Fruit fly (Drosophila melanogaster): ENCODE data around the gene CG14132.

CG14132 gene

DNA sequence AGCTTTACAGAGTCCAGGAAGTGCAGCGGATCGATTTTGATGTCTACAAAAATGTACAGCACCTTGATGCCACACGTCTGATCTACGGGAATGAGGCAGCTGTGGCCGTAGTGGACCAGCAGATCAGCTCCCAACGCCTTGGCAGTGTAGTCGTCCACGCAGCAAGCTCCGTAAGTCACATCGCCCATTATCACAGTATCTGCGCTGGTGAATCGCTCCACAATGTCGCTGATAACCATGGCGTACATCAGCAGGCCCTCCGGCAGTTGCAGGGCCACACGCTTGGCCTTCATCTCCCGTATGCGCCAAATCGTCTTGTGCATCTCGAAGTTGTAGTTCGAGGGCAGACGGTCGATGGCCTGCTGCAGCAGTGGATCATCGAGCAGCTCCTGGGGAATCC, 20.0 kb downstream of the CG14132 start:
- TF ChIP-seq psq (GFP tag; optimal IDR thresholded peaks at IDR 0.05) (no peak), CG9705 (GFP tag; optimal IDR thresholded peaks at IDR 0.05) (no peak)

DNA sequence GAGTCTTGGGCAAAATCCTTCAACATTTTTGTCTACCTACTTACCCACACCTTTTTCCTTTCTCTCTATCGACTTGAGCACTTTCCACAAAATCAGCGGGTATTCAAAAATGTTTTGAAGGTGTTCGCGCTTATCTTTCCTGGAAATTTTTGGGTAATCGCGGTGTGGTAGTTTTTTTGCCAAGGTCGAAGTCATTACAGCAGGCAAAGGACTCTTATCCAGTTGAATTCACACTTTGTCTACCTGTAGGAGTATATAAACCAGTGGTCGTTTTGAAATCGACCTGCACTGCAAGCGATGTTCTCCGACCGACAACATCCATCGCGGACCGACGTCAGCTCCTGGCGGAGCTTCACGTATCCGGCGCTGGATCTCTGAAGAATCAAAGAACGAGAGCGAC, 22.2 kb downstream of the CG14132 start:
- TF ChIP-seq Sp1 (GFP tag; optimal IDR thresholded peaks at IDR 0.05) (no peak), tai (GFP tag; optimal IDR thresholded peaks at IDR 0.05) (no peak), foxo (GFP tag; optimal IDR thresholded peaks at IDR 0.05) (no peak), Myc (optimal IDR thresholded peaks at IDR 0.05) (no peak)

DNA sequence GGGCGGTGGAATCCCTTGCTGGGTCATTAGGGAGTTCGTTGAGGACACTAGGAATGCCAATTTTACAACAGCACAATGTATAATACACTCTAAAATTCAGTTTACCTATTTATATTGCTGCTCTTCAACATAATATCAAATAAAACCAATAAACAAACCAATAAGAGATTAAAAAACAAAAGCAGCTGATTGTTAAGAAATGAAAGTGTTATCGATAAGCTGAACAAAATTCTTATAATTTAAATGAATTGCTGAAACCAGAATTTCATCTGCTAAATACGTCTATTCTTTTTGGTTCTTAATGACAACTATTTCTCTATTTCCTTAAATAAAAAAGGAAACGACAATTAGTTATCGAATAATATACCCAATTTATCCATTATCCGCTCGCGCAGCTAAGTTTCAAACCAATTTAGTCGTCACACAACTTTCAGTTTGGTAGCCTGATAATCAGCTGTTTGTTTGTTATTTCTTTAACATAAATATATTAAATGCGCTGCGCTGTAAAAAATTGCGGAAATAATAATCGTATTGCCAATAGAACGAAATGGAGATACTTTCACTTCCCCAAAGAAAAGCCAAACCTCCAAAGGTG, 23.8 kb downstream of the CG14132 start, which contains the start of the genes Pldn and CG14135:
Gene Pldn (minus strand): TSS at position 197 of the 595 bp plus-strand sequence.
Gene CG14135 (plus strand): TSS at position 369 of the 595 bp plus-strand sequence.
- TF ChIP-seq Dfd (GFP tag; optimal IDR thresholded peaks at IDR 0.05) (no peak), Hr78 (GFP tag; optimal IDR thresholded peaks at IDR 0.05) (no peak), jim (GFP tag; optimal IDR thresholded peaks at IDR 0.05) (no peak), rgr (GFP tag; optimal IDR thresholded peaks at IDR 0.05) (no peak), fru (GFP tag; optimal IDR thresholded peaks at IDR 0.05) (no peak), N (GFP tag; optimal IDR thresholded peaks at IDR 0.05) (no peak), dl (GFP tag; optimal IDR thresholded peaks at IDR 0.05; ENCODE audit: insufficient read depth in 1 of 2, partially characterized antibody in 2 of 2) (no peak), Hnf4 (GFP tag; optimal IDR thresholded peaks at IDR 0.05) (peak; percentile 3), Myc (optimal IDR thresholded peaks at IDR 0.05) (peak; percentile 43), brk (GFP tag; optimal IDR thresholded peaks at IDR 0.05) (peak; percentile 10), Jra (GFP tag; optimal IDR thresholded peaks at IDR 0.05) (no peak), tai (GFP tag; optimal IDR thresholded peaks at IDR 0.05) (peak; percentile 58), psq (GFP tag; optimal IDR thresholded peaks at IDR 0.05) (no peak), br (GFP tag; optimal IDR thresholded peaks at IDR 0.05) (no peak)

DNA sequence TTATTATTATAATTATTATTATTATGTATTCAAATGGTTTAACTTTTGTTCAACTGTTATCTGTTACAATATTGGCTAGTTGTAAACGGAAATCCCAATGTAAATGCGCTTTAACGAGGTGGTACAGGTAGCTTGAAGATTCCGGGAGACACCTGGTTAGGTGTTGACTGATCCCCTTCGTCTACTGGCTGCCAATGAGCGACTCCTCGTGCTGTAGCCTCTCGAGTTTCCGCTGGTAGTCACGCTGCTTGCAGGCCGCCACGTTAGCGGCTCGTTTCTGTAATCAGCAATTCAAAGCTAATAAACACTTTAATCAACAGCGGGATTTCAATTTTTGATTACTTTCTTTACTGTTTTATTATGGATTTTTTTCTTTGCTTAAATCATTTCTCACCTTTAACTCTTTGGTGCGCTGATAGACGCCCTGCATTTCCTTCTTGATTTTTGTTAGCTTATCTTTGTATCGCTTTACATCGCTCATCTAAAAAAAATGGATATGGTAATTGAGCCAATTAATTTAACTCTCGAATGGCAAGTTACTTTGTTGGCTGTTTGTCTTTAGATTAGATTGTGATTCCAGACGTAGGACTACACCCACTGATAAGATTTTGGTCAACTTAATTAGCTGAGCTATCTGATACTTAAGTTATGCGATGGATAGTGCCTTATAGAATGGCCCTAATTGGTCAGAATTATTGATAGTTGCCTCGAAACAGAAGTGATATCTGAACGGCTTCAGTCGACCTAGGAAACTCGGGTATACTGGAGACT, 25.1 kb downstream of the CG14132 start:
- no peak for TF ChIP-seq dmrt93B (GFP tag; optimal IDR thresholded peaks at IDR 0.05)
- TF ChIP-seq CG32264 (GFP tag; optimal IDR thresholded peaks at IDR 0.05): no peak
- peak; percentile 81 for TF ChIP-seq Vsx2 (GFP tag; optimal IDR thresholded peaks at IDR 0.05; ENCODE audit: partially characterized antibody)
- no peak for TF ChIP-seq GATAd (GFP tag; optimal IDR thresholded peaks at IDR 0.05)
- TF ChIP-seq Rel (GFP tag; optimal IDR thresholded peaks at IDR 0.05): no peak
- peak; percentile 6 for TF ChIP-seq Rel (tag; optimal IDR thresholded peaks at IDR 0.05)
- TF ChIP-seq Mio (GFP tag; optimal IDR thresholded peaks at IDR 0.05): no peak
- TF ChIP-seq sv (GFP tag; optimal IDR thresholded peaks at IDR 0.05): no peak
- peak; percentile 31 for TF ChIP-seq Sp1 (GFP tag; optimal IDR thresholded peaks at IDR 0.05)

DNA sequence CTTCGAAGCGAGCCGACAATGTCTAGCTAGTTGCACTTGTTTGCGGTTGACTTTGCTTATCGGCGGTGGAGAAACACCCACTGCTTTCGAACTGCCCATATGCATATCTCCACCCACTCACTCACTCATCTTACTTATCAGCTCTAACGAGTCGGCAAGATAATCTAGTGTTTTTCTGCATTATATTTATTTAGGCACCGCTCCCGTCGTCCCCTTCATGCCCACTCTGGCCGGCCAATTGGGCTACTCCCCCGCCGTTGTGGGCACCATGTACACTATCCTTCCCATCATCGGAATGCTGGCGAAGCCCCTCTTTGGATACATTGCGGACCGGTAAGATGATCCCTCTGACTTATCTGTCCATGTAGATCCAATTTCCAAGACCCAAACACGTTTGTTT, 29.2 kb downstream of the CG14132 start:
- TF ChIP-seq fru (GFP tag; optimal IDR thresholded peaks at IDR 0.05): no peak
- no peak for TF ChIP-seq Mio (GFP tag; optimal IDR thresholded peaks at IDR 0.05)
- no peak for TF ChIP-seq GATAd (GFP tag; optimal IDR thresholded peaks at IDR 0.05)
- TF ChIP-seq dl (GFP tag; optimal IDR thresholded peaks at IDR 0.05; ENCODE audit: insufficient read depth in 1 of 2, partially characterized antibody in 2 of 2): no peak
- TF ChIP-seq Sp1 (GFP tag; optimal IDR thresholded peaks at IDR 0.05): no peak
- TF ChIP-seq woc (GFP tag; optimal IDR thresholded peaks at IDR 0.05): no peak
- TF ChIP-seq Myc (optimal IDR thresholded peaks at IDR 0.05): no peak

DNA sequence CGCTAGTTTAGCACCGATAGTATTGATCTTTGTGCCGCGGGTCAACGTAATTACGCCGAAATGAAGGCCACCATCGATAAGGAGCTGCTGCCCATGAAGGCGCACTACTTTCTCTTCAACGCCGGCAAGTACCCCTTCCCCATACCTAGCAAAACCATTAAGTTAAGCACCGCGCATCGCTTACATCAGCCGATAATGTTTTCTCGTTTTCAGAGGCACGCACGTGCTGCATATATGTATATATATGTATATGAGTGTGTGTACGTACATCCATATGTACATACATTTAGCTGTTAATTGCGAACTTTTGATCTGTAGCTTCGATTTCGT, 30.6 kb downstream of the CG14132 start:
- TF ChIP-seq Dif (GFP tag; optimal IDR thresholded peaks at IDR 0.05; ENCODE audit: partially characterized antibody) (no peak), Rel (GFP tag; optimal IDR thresholded peaks at IDR 0.05) (no peak), Rel (tag; optimal IDR thresholded peaks at IDR 0.05) (no peak), sage (GFP tag; optimal IDR thresholded peaks at IDR 0.05) (no peak), br (GFP tag; optimal IDR thresholded peaks at IDR 0.05) (no peak), fru (GFP tag; optimal IDR thresholded peaks at IDR 0.05) (no peak), Hr83 (GFP tag; optimal IDR thresholded peaks at IDR 0.05; ENCODE audit: poor library complexity, severe bottlenecking) (no peak), dsf (GFP tag; optimal IDR thresholded peaks at IDR 0.05; ENCODE audit: borderline replicate concordance) (no peak), CrebA (GFP tag; optimal IDR thresholded peaks at IDR 0.05; ENCODE audit: borderline replicate concordance) (no peak), dl (GFP tag; optimal IDR thresholded peaks at IDR 0.05; ENCODE audit: insufficient read depth in 1 of 2, partially characterized antibody in 2 of 2) (no peak), usp (GFP tag; optimal IDR thresholded peaks at IDR 0.05) (no peak), Myc (optimal IDR thresholded peaks at IDR 0.05) (no peak), Vsx2 (GFP tag; optimal IDR thresholded peaks at IDR 0.05; ENCODE audit: partially characterized antibody) (no peak)

Data from whole organism, wandering third instar larva.